Worm (Caenorhabditis elegans) whole organism, L3 larva: ENCODE results near the gene sre-41.

Source experiments
- R02D3.7 ChIP-seq: fragments of 150-350 bp; optimal IDR thresholded peaks from 2 replicates; lab custom pipeline; 2014; ENCODE audit warnings: missing biosample characterization, missing genetic modification characterization
- aly-2 ChIP-seq: fragments of 150-350 bp; optimal IDR thresholded peaks from 2 replicates; lab custom pipeline; 2014; ENCODE audit warnings: missing biosample characterization, missing genetic modification characterization
- ceh-16 ChIP-seq: sonication (generic microtip); optimal IDR thresholded peaks from 2 replicates; lab custom pipeline; 2017; ENCODE audit warnings: missing biosample characterization, missing genetic modification characterization
- ceh-28 ChIP-seq: fragments of 150-350 bp; optimal IDR thresholded peaks from 2 replicates; lab custom pipeline; 2014; ENCODE audit warnings: missing biosample characterization, missing genetic modification reagents, missing genetic modification characterization
- ceh-82 ChIP-seq: fragments of 150-350 bp; optimal IDR thresholded peaks from 2 replicates; lab custom pipeline; 2014; ENCODE audit warnings: missing biosample characterization, missing genetic modification characterization
- ceh-9 ChIP-seq: sonication (generic microtip); optimal IDR thresholded peaks from 2 replicates; lab custom pipeline; 2018; ENCODE audit warnings: missing biosample characterization, missing genetic modification characterization
- daf-12 ChIP-seq: fragments of 150-350 bp; optimal IDR thresholded peaks from 2 replicates; lab custom pipeline; 2014; ENCODE audit warnings: missing biosample characterization, missing genetic modification reagents, missing genetic modification characterization
- egl-5 ChIP-seq: fragments of 150-350 bp; optimal IDR thresholded peaks from 2 replicates; lab custom pipeline; 2017; ENCODE audit warnings: missing biosample characterization, missing genetic modification reagents, missing genetic modification characterization, inconsistent platforms
- elt-2 ChIP-seq: sonication (generic microtip); optimal IDR thresholded peaks from 2 replicates; lab custom pipeline; 2016; ENCODE audit warnings: missing genetic modification reagents, mild to moderate bottlenecking, missing genetic modification characterization, missing compliant biosample characterization
- elt-3 ChIP-seq, 3 experiments: fragments of 150-350 bp in 1 of 3; sonication (generic microtip) in 2 of 3; optimal IDR thresholded peaks; 2 replicates in 2 of 3; 4 replicates in 1 of 3; lab custom pipeline; 2014 to 2017; ENCODE audit warnings: missing biosample characterization in 3 of 3, missing genetic modification characterization in 3 of 3
- eor-1 ChIP-seq, 2 experiments: fragments of 150-350 bp; optimal IDR thresholded peaks; 2 replicates each; lab custom pipeline; 2014 to 2018; ENCODE audit warnings: missing biosample characterization in 2 of 2, missing genetic modification characterization in 2 of 2
- fkh-10 ChIP-seq: sonication (generic microtip); optimal IDR thresholded peaks from 2 replicates; lab custom pipeline; 2017; ENCODE audit warnings: missing biosample characterization, missing genetic modification reagents, missing genetic modification characterization
- fos-1 ChIP-seq: fragments of 150-350 bp; optimal IDR thresholded peaks from 2 replicates; lab custom pipeline; 2014; ENCODE audit warnings: missing biosample characterization, missing genetic modification characterization
- hmg-11 ChIP-seq: sonication (generic microtip); optimal IDR thresholded peaks from 2 replicates; lab custom pipeline; 2016; ENCODE audit warnings: missing genetic modification characterization, missing compliant biosample characterization
- jun-1 ChIP-seq: fragments of 150-350 bp; optimal IDR thresholded peaks from 2 replicates; lab custom pipeline; 2014; ENCODE audit warnings: missing biosample characterization, missing genetic modification reagents, missing genetic modification characterization
- lin-15B ChIP-seq: fragments of 150-350 bp; optimal IDR thresholded peaks from 2 replicates; lab custom pipeline; 2014; ENCODE audit warnings: missing biosample characterization, missing genetic modification characterization
- lin-39 ChIP-seq: fragments of 150-350 bp; optimal IDR thresholded peaks from 2 replicates; lab custom pipeline; 2018; ENCODE audit warnings: missing biosample characterization, missing genetic modification reagents, missing genetic modification characterization
- mml-1 ChIP-seq: fragments of 150-350 bp; sonication (generic microtip); optimal IDR thresholded peaks from 3 replicates; lab custom pipeline; 2014; ENCODE audit warnings: missing biosample characterization, missing genetic modification characterization
- nfya-1 ChIP-seq: sonication (generic microtip); optimal IDR thresholded peaks from 2 replicates; lab custom pipeline; 2017; ENCODE audit warnings: missing genetic modification characterization, mild to moderate bottlenecking, missing compliant biosample characterization, antibody characterized with exemption, moderate library complexity; ENCODE audit not compliant: insufficient read depth
- nhr-11 ChIP-seq: fragments of 150-350 bp; optimal IDR thresholded peaks from 2 replicates; lab custom pipeline; 2014; ENCODE audit warnings: missing biosample characterization, missing genetic modification characterization
- nhr-12 ChIP-seq: fragments of 150-350 bp; optimal IDR thresholded peaks from 2 replicates; lab custom pipeline; 2014; ENCODE audit warnings: missing biosample characterization, missing genetic modification characterization
- nhr-23 ChIP-seq: fragments of 150-350 bp; optimal IDR thresholded peaks from 2 replicates; lab custom pipeline; 2014; ENCODE audit warnings: missing biosample characterization, missing genetic modification reagents, missing genetic modification characterization
- nhr-237 ChIP-seq: fragments of 150-350 bp; optimal IDR thresholded peaks from 2 replicates; lab custom pipeline; 2014; ENCODE audit warnings: missing biosample characterization, missing genetic modification characterization
- nhr-25 ChIP-seq: sonication (generic microtip); optimal IDR thresholded peaks from 2 replicates; lab custom pipeline; 2017; ENCODE audit warnings: missing biosample characterization, missing genetic modification characterization
- nhr-43 ChIP-seq: sonication (generic microtip); optimal IDR thresholded peaks from 2 replicates; lab custom pipeline; 2016; ENCODE audit warnings: mild to moderate bottlenecking, missing genetic modification characterization, missing compliant biosample characterization; ENCODE audit not compliant: poor library complexity, severe bottlenecking
- nhr-76 ChIP-seq: fragments of 150-350 bp; sonication (generic microtip); optimal IDR thresholded peaks from 5 replicates; lab custom pipeline; 2014; ENCODE audit warnings: missing biosample characterization, missing genetic modification characterization
- pha-4 ChIP-seq: fragments of 150-350 bp; optimal IDR thresholded peaks from 2 replicates; lab custom pipeline; 2014; ENCODE audit warnings: missing biosample characterization, missing genetic modification reagents, missing genetic modification characterization
- pqm-1 ChIP-seq: fragments of 150-350 bp; optimal IDR thresholded peaks from 2 replicates; lab custom pipeline; 2017; ENCODE audit warnings: missing biosample characterization, missing genetic modification characterization, inconsistent platforms
- snpc-4 ChIP-seq: fragments of 150-350 bp; optimal IDR thresholded peaks from 2 replicates; lab custom pipeline; 2014; ENCODE audit warnings: missing biosample characterization, missing genetic modification characterization
- unc-39 ChIP-seq: sonication (generic microtip); optimal IDR thresholded peaks from 4 replicates; lab custom pipeline; 2017; ENCODE audit warnings: missing biosample characterization, missing genetic modification characterization
- unc-62 ChIP-seq: fragments of 150-350 bp; sonication (generic microtip); optimal IDR thresholded peaks from 4 replicates; lab custom pipeline; 2014; ENCODE audit warnings: missing biosample characterization, missing genetic modification reagents, missing genetic modification characterization
- zag-1 ChIP-seq: fragments of 150-350 bp; optimal IDR thresholded peaks from 2 replicates; lab custom pipeline; 2014; ENCODE audit warnings: missing biosample characterization, missing genetic modification characterization
- ztf-4 ChIP-seq: fragments of 150-350 bp; optimal IDR thresholded peaks from 2 replicates; lab custom pipeline; 2014; ENCODE audit warnings: missing biosample characterization, missing genetic modification characterization

Gene sre-41

ce11 chrII:12353816-12354215 lies 34.3 kb upstream of the sre-41 start:
- TF ChIP-seq nhr-23 (tag; lab: Kevin White, UChicago) (no peak), daf-12 (tag; lab: Kevin White, UChicago) (no peak), lin-15B (tag; lab: Kevin White, UChicago) (no peak), fos-1 (tag; lab: Kevin White, UChicago) (no peak), nhr-76 (tag; lab: Kevin White, UChicago) (no peak), ceh-28 (no peak), nhr-25 (no peak), elt-3 (tag; optimal IDR thresholded peaks at IDR 0.05; lab: Kevin White, UChicago) (no peak), aly-2 (no peak), unc-39 (tag; lab: Kevin White, UChicago) (no peak), snpc-4 (tag; lab: Kevin White, UChicago) (no peak), pha-4 (tag; lab: Kevin White, UChicago) (no peak), ceh-9 (tag; lab: Kevin White, UChicago) (no peak), mml-1 (tag; lab: Kevin White, UChicago) (no peak), pqm-1 (tag; lab: Kevin White, UChicago) (no peak), eor-1 (tag; optimal IDR thresholded peaks at IDR 0.05; lab: Kevin White, UChicago) (no peak), fkh-10 (GFP tag; lab: Kevin White, UChicago) (no peak), nfya-1 (tag; lab: Kevin White, UChicago) (no peak)

ce11 chrII:12362262-12362661 lies 25.8 kb upstream of the sre-41 start:
- no peak for TF ChIP-seq aly-2
- TF ChIP-seq, all 47 proteins: peak for 0

- TF ChIP-seq nhr-237 (no peak), eor-1 (tag; optimal IDR thresholded peaks at IDR 0.05; lab: Kevin White, UChicago) (no peak), zag-1 (tag; lab: Kevin White, UChicago) (no peak), egl-5 (tag; lab: Kevin White, UChicago) (no peak), unc-62 (no peak), snpc-4 (tag; lab: Kevin White, UChicago) (no peak), ztf-4 (no peak), elt-3 (tag; optimal IDR thresholded peaks at IDR 0.05; lab: Kevin White, UChicago) (no peak), nhr-11 (tag; lab: Kevin White, UChicago) (no peak), nhr-12 (tag; lab: Kevin White, UChicago) (no peak), pha-4 (tag; lab: Kevin White, UChicago) (no peak), fkh-10 (GFP tag; lab: Kevin White, UChicago) (no peak), elt-2 (tag; lab: Kevin White, UChicago) (no peak), jun-1 (tag; lab: Kevin White, UChicago) (no peak), R02D3.7 (no peak), fos-1 (tag; lab: Kevin White, UChicago) (no peak), aly-2 (no peak)
- TF ChIP-seq, all 47 proteins: peak for 0
Observed at ce11 chrII:12369202-12369601, 18.9 kb upstream of the sre-41 start.

ce11 chrII:12373921-12374320 lies 14.2 kb upstream of the sre-41 start:
- TF ChIP-seq nhr-23 (tag; lab: Kevin White, UChicago) (no peak), nfya-1 (tag; lab: Kevin White, UChicago) (peak; percentile 8)

ce11 chrII:12378793-12379192 lies 9.3 kb upstream of the sre-41 start:
- TF ChIP-seq nhr-25 (no peak), egl-5 (tag; lab: Kevin White, UChicago) (peak; percentile 79), pha-4 (tag; lab: Kevin White, UChicago) (peak; percentile 77), unc-39 (tag; lab: Kevin White, UChicago) (no peak), pqm-1 (tag; lab: Kevin White, UChicago) (no peak), lin-15B (tag; lab: Kevin White, UChicago) (no peak), ceh-16 (tag; lab: Kevin White, UChicago) (no peak), fkh-10 (GFP tag; lab: Kevin White, UChicago) (no peak), lin-39 (tag; lab: Kevin White, UChicago) (peak; percentile 52), nhr-12 (tag; lab: Kevin White, UChicago) (no peak), nfya-1 (tag; lab: Kevin White, UChicago) (peak; percentile 5)

ce11 chrII:12379430-12379829 lies 8.7 kb upstream of the sre-41 start, which contains the start of gene marc-5:
Gene marc-5 (minus strand): TSS chrII:12379530.
- TF ChIP-seq nhr-43 (tag; lab: Kevin White, UChicago) (no peak), ceh-82 (tag; lab: Kevin White, UChicago) (no peak), snpc-4 (tag; lab: Kevin White, UChicago) (no peak), R02D3.7 (no peak), hmg-11 (tag; lab: Kevin White, UChicago) (no peak), aly-2 (no peak)
